Worm (Caenorhabditis elegans) whole organism, L1 larva: ENCODE measurements around the gene nhr-65.

Source experiments
- C04F5.9 ChIP-seq: sonication (generic microtip); optimal IDR thresholded peaks from 2 replicates; lab custom pipeline; 2016; ENCODE audit warnings: missing genetic modification characterization, missing compliant biosample characterization
- Y116A8C.19 ChIP-seq: sonication (generic microtip); optimal IDR thresholded peaks from 2 replicates; lab custom pipeline; 2016; ENCODE audit warnings: missing compliant biosample characterization, missing genetic modification characterization, borderline replicate concordance
- aha-1 ChIP-seq: fragments of 150-350 bp; optimal IDR thresholded peaks from 2 replicates; lab custom pipeline; 2014; ENCODE audit warnings: missing biosample characterization, missing genetic modification characterization
- alr-1 ChIP-seq: fragments of 200-800 bp; sonication (Bioruptor generic); optimal IDR thresholded peaks from 2 replicates; lab custom pipeline; 2018; ENCODE audit warnings: borderline replicate concordance, mild to moderate bottlenecking, missing genetic modification characterization, missing compliant biosample characterization
- aly-2 ChIP-seq: fragments of 150-350 bp; optimal IDR thresholded peaks from 2 replicates; lab custom pipeline; 2014; ENCODE audit warnings: missing biosample characterization, missing genetic modification characterization
- ceh-82 ChIP-seq, 3 experiments: fragments of 150-350 bp in 1 of 3; sonication (generic microtip) in 2 of 3; optimal IDR thresholded peaks; 2 replicates each; lab custom pipeline; 2014 to 2017; ENCODE audit warnings: missing biosample characterization in 3 of 3, missing genetic modification characterization in 3 of 3
- ceh-90 ChIP-seq: sonication (generic microtip); optimal IDR thresholded peaks from 2 replicates; lab custom pipeline; 2016; ENCODE audit warnings: missing genetic modification characterization, missing compliant biosample characterization
- ces-1 ChIP-seq: fragments of 150-350 bp; optimal IDR thresholded peaks from 2 replicates; lab custom pipeline; 2014; ENCODE audit warnings: missing biosample characterization, missing genetic modification reagents, missing genetic modification characterization
- efl-3 ChIP-seq: fragments of 200-800 bp; sonication (Bioruptor generic); optimal IDR thresholded peaks from 2 replicates; lab custom pipeline; 2018; ENCODE audit warnings: mild to moderate bottlenecking, missing genetic modification characterization, missing compliant biosample characterization
- egl-27 ChIP-seq, 2 experiments: fragments of 150-350 bp in 1 of 2; sonication (generic microtip); optimal IDR thresholded peaks; 3 replicates each; lab custom pipeline; 2017 to 2018; ENCODE audit warnings: missing biosample characterization in 2 of 2, missing genetic modification characterization in 2 of 2, missing genetic modification reagents in 2 of 2
- elt-2 ChIP-seq: sonication (generic microtip); optimal IDR thresholded peaks from 2 replicates; lab custom pipeline; 2016; ENCODE audit warnings: missing genetic modification characterization, mild to moderate bottlenecking, inconsistent platforms, missing compliant biosample characterization, missing genetic modification reagents
- elt-3 ChIP-seq, 6 experiments: fragments of 150-350 bp in 1 of 6; sonication (generic microtip); optimal IDR thresholded peaks; 2 replicates each; lab custom pipeline; 2017 to 2018; ENCODE audit warnings: missing biosample characterization in 6 of 6, missing genetic modification characterization in 6 of 6, inconsistent platforms in 1 of 6
- fkh-8 ChIP-seq: sonication (generic microtip); optimal IDR thresholded peaks from 2 replicates; lab custom pipeline; 2016; ENCODE audit warnings: mild to moderate bottlenecking, missing genetic modification characterization, missing compliant biosample characterization
- fos-1 ChIP-seq: fragments of 150-350 bp; optimal IDR thresholded peaks from 2 replicates; lab custom pipeline; 2014; ENCODE audit warnings: missing biosample characterization, missing genetic modification characterization
- grh-1 ChIP-seq: fragments of 200-800 bp; sonication (Bioruptor generic); IDR thresholded peaks from 2 replicates; pipeline ENCODE4 v1.3.6; 2022; ENCODE audit warnings: missing genetic modification reagents, missing genetic modification characterization, missing compliant biosample characterization
- hlh-17 ChIP-seq: fragments of 200-800 bp; sonication (Bioruptor generic); optimal IDR thresholded peaks from 2 replicates; lab custom pipeline; 2018; ENCODE audit warnings: missing genetic modification characterization, mild to moderate bottlenecking, missing compliant biosample characterization, moderate library complexity, borderline replicate concordance
- hpl-2 ChIP-seq: fragments of 150-350 bp; optimal IDR thresholded peaks from 2 replicates; lab custom pipeline; 2014; ENCODE audit warnings: missing biosample characterization, missing genetic modification reagents, missing genetic modification characterization
- irx-1 ChIP-seq: sonication (generic microtip); optimal IDR thresholded peaks from 2 replicates; lab custom pipeline; 2016; ENCODE audit warnings: missing genetic modification characterization, missing compliant biosample characterization
- jun-1 ChIP-seq: fragments of 150-350 bp; optimal IDR thresholded peaks from 2 replicates; lab custom pipeline; 2014; ENCODE audit warnings: missing biosample characterization, missing genetic modification reagents, missing genetic modification characterization
- lin-13 ChIP-seq: fragments of 150-350 bp; optimal IDR thresholded peaks from 2 replicates; lab custom pipeline; 2014; ENCODE audit warnings: missing biosample characterization, missing genetic modification reagents, missing genetic modification characterization
- lin-14 ChIP-seq: fragments of 200-800 bp; sonication (Bioruptor generic); optimal IDR thresholded peaks from 2 replicates; lab custom pipeline; 2018; ENCODE audit warnings: mild to moderate bottlenecking, missing genetic modification characterization, moderate library complexity, missing compliant biosample characterization
- lin-39 ChIP-seq: fragments of 150-350 bp; optimal IDR thresholded peaks from 2 replicates; lab custom pipeline; 2014; ENCODE audit warnings: missing biosample characterization, missing genetic modification reagents, missing genetic modification characterization
- lir-3 ChIP-seq: sonication (generic microtip); optimal IDR thresholded peaks from 2 replicates; lab custom pipeline; 2016; ENCODE audit warnings: mild to moderate bottlenecking, missing genetic modification characterization, moderate library complexity, missing compliant biosample characterization; ENCODE audit not compliant: poor library complexity
- lsy-2 ChIP-seq, 2 experiments: fragments of 150-350 bp; optimal IDR thresholded peaks; 2 replicates each; lab custom pipeline; 2014; ENCODE audit warnings: missing biosample characterization in 2 of 2, missing genetic modification characterization in 2 of 2
- mab-9 ChIP-seq: fragments of 200-800 bp; sonication (Bioruptor generic); IDR thresholded peaks from 2 replicates; pipeline ENCODE4 v1.3.6; 2022; ENCODE audit warnings: missing genetic modification reagents, missing genetic modification characterization, missing compliant biosample characterization
- nhr-11 ChIP-seq: fragments of 150-350 bp; optimal IDR thresholded peaks from 2 replicates; lab custom pipeline; 2014; ENCODE audit warnings: missing biosample characterization, missing genetic modification characterization
- nhr-19 ChIP-seq: fragments of 200-800 bp; sonication (Bioruptor generic); conservative IDR thresholded peaks from 2 replicates; pipeline ENCODE4 v1.3.6; 2022; ENCODE audit warnings: missing genetic modification characterization, missing compliant biosample characterization
- nhr-20 ChIP-seq: sonication (generic microtip); optimal IDR thresholded peaks from 2 replicates; lab custom pipeline; 2016; ENCODE audit warnings: mild to moderate bottlenecking, missing genetic modification characterization, missing compliant biosample characterization
- nhr-28 ChIP-seq: fragments of 150-350 bp; optimal IDR thresholded peaks from 2 replicates; lab custom pipeline; 2014; ENCODE audit warnings: missing biosample characterization, missing genetic modification characterization
- nhr-71 ChIP-seq: sonication (generic microtip); optimal IDR thresholded peaks from 2 replicates; lab custom pipeline; 2016; ENCODE audit warnings: mild to moderate bottlenecking, missing genetic modification characterization, moderate library complexity, missing compliant biosample characterization
- nhr-76 ChIP-seq: sonication (generic microtip); optimal IDR thresholded peaks from 2 replicates; lab custom pipeline; 2017; ENCODE audit warnings: missing biosample characterization, missing genetic modification characterization
- nhr-84 ChIP-seq: sonication (generic microtip); optimal IDR thresholded peaks from 2 replicates; lab custom pipeline; 2017; ENCODE audit warnings: missing biosample characterization, missing genetic modification characterization
- nhr-90 ChIP-seq: sonication (generic microtip); optimal IDR thresholded peaks from 2 replicates; lab custom pipeline; 2016; ENCODE audit warnings: mild to moderate bottlenecking, missing genetic modification characterization, missing compliant biosample characterization; ENCODE audit not compliant: poor library complexity
- pax-3 ChIP-seq: fragments of 200-800 bp; sonication (Bioruptor generic); optimal IDR thresholded peaks from 2 replicates; lab custom pipeline; 2018; ENCODE audit warnings: mild to moderate bottlenecking, missing genetic modification characterization, moderate library complexity, missing compliant biosample characterization
- rnt-1 ChIP-seq: sonication (generic microtip); optimal IDR thresholded peaks from 2 replicates; lab custom pipeline; 2016; ENCODE audit warnings: mild to moderate bottlenecking, missing genetic modification characterization, moderate library complexity, missing compliant biosample characterization
- skn-1 ChIP-seq: fragments of 150-350 bp; optimal IDR thresholded peaks from 2 replicates; lab custom pipeline; 2014; ENCODE audit warnings: missing biosample characterization, missing genetic modification characterization
- snpc-4 ChIP-seq: fragments of 150-350 bp; optimal IDR thresholded peaks from 2 replicates; lab custom pipeline; 2014; ENCODE audit warnings: missing biosample characterization, missing genetic modification characterization
- snu-23 ChIP-seq: sonication (generic microtip); optimal IDR thresholded peaks from 2 replicates; lab custom pipeline; 2016; ENCODE audit warnings: missing genetic modification characterization, missing compliant biosample characterization
- sup-37 ChIP-seq: fragments of 200-800 bp; sonication (Bioruptor generic); optimal IDR thresholded peaks from 2 replicates; lab custom pipeline; 2018; ENCODE audit warnings: mild to moderate bottlenecking, missing genetic modification characterization, missing compliant biosample characterization
- swsn-7 ChIP-seq: sonication (generic microtip); optimal IDR thresholded peaks from 2 replicates; lab custom pipeline; 2016; ENCODE audit warnings: missing genetic modification characterization, missing compliant biosample characterization
- tbx-2 ChIP-seq: sonication (generic microtip); optimal IDR thresholded peaks from 2 replicates; lab custom pipeline; 2016; ENCODE audit warnings: missing genetic modification characterization, missing compliant biosample characterization
- unc-30 ChIP-seq: sonication (generic microtip); optimal IDR thresholded peaks from 2 replicates; lab custom pipeline; 2017; ENCODE audit warnings: missing biosample characterization, missing genetic modification characterization
- vab-15 ChIP-seq: sonication (generic microtip); optimal IDR thresholded peaks from 2 replicates; lab custom pipeline; 2017; ENCODE audit warnings: missing genotype, mild to moderate bottlenecking, missing genetic modification characterization, missing compliant biosample characterization
- zag-1 ChIP-seq: fragments of 150-350 bp; optimal IDR thresholded peaks from 2 replicates; lab custom pipeline; 2014; ENCODE audit warnings: missing biosample characterization, missing genetic modification characterization
- ztf-11 ChIP-seq, 2 experiments: sonication (generic microtip); optimal IDR thresholded peaks; 2 replicates each; lab custom pipeline; 2016 to 2017; ENCODE audit warnings: missing genetic modification characterization in 2 of 2, missing biosample characterization in 1 of 2, missing compliant biosample characterization in 1 of 2
- ztf-4 ChIP-seq: fragments of 150-350 bp; optimal IDR thresholded peaks from 2 replicates; lab custom pipeline; 2014; ENCODE audit warnings: missing biosample characterization, missing genetic modification characterization

The nhr-65 gene

DNA sequence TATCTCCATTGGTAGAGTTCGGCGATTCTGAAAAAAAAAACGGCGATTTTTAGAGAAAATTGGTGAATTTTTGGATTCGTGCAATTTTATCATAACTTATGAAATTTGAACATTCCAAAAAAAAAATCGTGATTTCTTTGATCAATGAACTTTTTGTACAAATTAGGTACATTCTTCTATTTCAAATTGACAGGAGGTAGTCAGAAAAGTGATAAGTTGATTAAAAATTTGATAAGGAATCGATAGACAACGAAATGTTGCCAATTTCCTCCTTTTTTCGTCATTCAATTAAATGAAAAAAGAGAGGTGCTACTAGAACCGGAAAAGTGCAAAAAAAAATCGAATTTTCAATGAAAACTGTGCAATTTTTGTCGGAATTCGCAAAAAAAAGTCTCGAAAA is 31.9 kb downstream of the nhr-65 start:
- TF ChIP-seq snpc-4 (no peak), elt-2 (peak; percentile 3)
- TF ChIP-seq, all 84 proteins: peak for 1

DNA sequence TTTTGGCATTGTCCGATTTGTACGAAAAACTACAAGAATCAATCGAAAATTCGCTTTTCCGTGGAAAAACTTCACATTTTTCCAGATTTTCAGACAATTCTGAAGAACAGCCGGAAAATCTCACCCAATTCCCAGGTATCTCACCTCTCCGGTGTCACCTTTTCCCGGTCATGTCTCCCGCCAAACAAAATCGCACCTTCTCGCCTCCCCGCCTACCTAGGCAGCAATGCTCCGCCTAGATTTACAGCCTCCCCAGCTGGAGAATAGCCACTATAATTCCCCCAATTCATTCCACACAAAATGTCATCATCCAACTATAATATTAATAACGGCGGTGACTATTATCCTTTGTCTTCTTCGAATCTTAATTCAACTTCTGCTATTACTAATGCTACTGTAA is 34.7 kb downstream of the nhr-65 start, which contains the start of gene ceh-51:
Gene ceh-51, plus strand, starts transcription at position 301 of the 400 bp plus-strand sequence.
- TF ChIP-seq nhr-11 (tag; lab: Kevin White, UChicago) (no peak), fkh-8 (no peak), unc-30 (tag; lab: Kevin White, UChicago) (no peak), ces-1 (GFP tag; lab: Kevin White, UChicago) (no peak), hpl-2 (GFP tag; lab: Kevin White, UChicago) (no peak)

DNA sequence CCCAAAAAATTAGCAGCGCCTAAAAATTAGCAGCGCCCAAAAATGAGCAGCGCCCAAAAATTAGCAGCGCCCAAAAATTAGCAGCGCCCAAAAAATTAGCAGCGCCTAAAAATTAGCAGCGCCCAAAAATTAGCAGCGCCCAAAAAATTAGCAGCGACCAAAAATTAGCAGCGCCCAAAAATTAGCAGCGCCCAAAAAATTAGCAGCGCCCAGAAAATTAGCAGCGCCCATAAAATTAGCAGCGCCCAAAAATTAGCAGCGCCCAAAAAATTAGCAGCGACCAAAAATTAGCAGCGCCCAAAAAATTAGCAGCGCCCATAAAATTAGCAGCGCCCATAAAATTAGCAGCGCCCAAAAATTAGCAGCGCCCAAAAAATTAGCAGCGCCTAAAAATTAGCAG is 43.9 kb downstream of the nhr-65 start:
- peak; percentile 23 for TF ChIP-seq nhr-19

DNA sequence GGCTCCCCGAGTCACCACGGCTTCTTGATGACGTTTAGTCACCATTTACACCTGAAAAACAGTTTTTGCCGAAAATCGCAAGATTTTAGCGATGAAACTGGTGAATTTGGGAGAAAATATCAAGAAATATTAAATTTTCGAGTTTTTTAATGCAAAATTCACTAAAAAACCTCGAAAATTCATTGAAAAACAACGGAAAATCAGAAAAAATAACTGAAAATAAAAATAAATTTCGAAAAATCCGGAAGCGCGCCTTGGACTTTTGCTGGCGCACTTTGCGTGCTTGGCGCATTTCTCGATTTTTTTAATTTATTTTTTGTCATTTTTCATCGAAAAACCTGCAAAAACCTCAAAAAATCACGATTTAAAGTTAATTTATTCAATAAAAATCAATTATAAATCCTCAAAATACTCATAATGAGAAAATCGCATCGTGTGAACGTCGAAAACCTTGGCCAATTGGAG is 55.9 kb downstream of the nhr-65 start, which contains the start of gene emb-4:
Gene emb-4, minus strand, starts transcription at position 51 of the 465 bp plus-strand sequence.
- TF ChIP-seq mab-9 (GFP tag; lab: Robert Waterston, UW) (no peak), rnt-1 (tag; lab: Kevin White, UChicago) (peak; percentile 69), hlh-17 (no peak), swsn-7 (tag; lab: Kevin White, UChicago) (peak; percentile 69), zag-1 (tag; lab: Kevin White, UChicago) (no peak), snu-23 (peak; percentile 67), sup-37 (no peak), ztf-4 (tag; lab: Kevin White, UChicago) (no peak), grh-1 (no peak), ceh-90 (no peak), jun-1 (tag; lab: Kevin White, UChicago) (no peak), nhr-11 (tag; lab: Kevin White, UChicago) (no peak), nhr-71 (tag; lab: Kevin White, UChicago) (no peak), lsy-2 (tag; optimal IDR thresholded peaks at IDR 0.05; lab: Kevin White, UChicago) (peak; percentile 67 to 71), elt-3 (tag; optimal IDR thresholded peaks at IDR 0.05; lab: Kevin White, UChicago) (peak in 2 of 6 experiments; percentile 5 to 9), alr-1 (tag; lab: Kevin White, UChicago) (no peak), nhr-90 (tag; lab: Kevin White, UChicago) (peak; percentile 31), vab-15 (no peak), aha-1 (no peak), egl-27 (tag; optimal IDR thresholded peaks at IDR 0.05; lab: Kevin White, UChicago) (no peak), C04F5.9 (tag; lab: Kevin White, UChicago) (no peak), lir-3 (tag; lab: Kevin White, UChicago) (no peak), lin-39 (tag; lab: Kevin White, UChicago) (peak; percentile 31), nhr-76 (tag; lab: Kevin White, UChicago) (no peak), skn-1 (tag; lab: Kevin White, UChicago) (peak; percentile 55), irx-1 (tag; lab: Kevin White, UChicago) (peak; percentile 58), ceh-82 (tag; optimal IDR thresholded peaks at IDR 0.05; lab: Kevin White, UChicago) (peak; percentile 37 to 69 (median 65)), snpc-4 (peak; percentile 41), pax-3 (tag; lab: Kevin White, UChicago) (no peak), efl-3 (GFP tag; lab: Kevin White, UChicago) (no peak), hpl-2 (GFP tag; lab: Kevin White, UChicago) (no peak), tbx-2 (tag; lab: Kevin White, UChicago) (peak; percentile 64), unc-30 (tag; lab: Kevin White, UChicago) (no peak), lin-14 (GFP tag; lab: Kevin White, UChicago) (no peak), nhr-20 (peak; percentile 65), fos-1 (tag; lab: Kevin White, UChicago) (no peak), aly-2 (peak; percentile 3), nhr-28 (tag; lab: Kevin White, UChicago) (no peak), ztf-11 (tag; optimal IDR thresholded peaks at IDR 0.05; lab: Kevin White, UChicago) (peak in 1 of 2 experiments; percentile 35), lin-13 (GFP tag; lab: Kevin White, UChicago) (no peak), nhr-84 (tag; lab: Kevin White, UChicago) (no peak), Y116A8C.19 (no peak)
